Worm (Caenorhabditis elegans): ENCODE results near the gene T24C4.10.

ce11 chrIII:852296-852695 is 38.7 kb downstream of the T24C4.10 start, which contains the start of gene moma-1:
- TF ChIP-seq nhr-25 (tag; optimal IDR thresholded peaks at IDR 0.05) (no peak), lin-13 (GFP tag; optimal IDR thresholded peaks at IDR 0.05) (no peak), ama-1 (optimal IDR thresholded peaks at IDR 0.05) (no peak), aly-2 (tag; optimal IDR thresholded peaks at IDR 0.05) (no peak), ztf-4 (tag; optimal IDR thresholded peaks at IDR 0.05) (no peak), unc-55 (GFP tag; optimal IDR thresholded peaks at IDR 0.05) (no peak), zag-1 (tag; optimal IDR thresholded peaks at IDR 0.05) (no peak), ZK546.5 (tag; optimal IDR thresholded peaks at IDR 0.05) (no peak)

All from whole organism, L2 larva.